Worm (Caenorhabditis elegans) whole organism, L1 larva: ENCODE results near the gene vha-1.

Source experiments
- aly-2 ChIP-seq: fragments of 150-350 bp; optimal IDR thresholded peaks from 2 replicates; lab custom pipeline; 2014; ENCODE audit warnings: missing biosample characterization, missing genetic modification characterization
- ceh-82 ChIP-seq, 3 experiments: fragments of 150-350 bp in 1 of 3; sonication (generic microtip) in 2 of 3; optimal IDR thresholded peaks; 2 replicates each; lab custom pipeline; 2014 to 2017; ENCODE audit warnings: missing biosample characterization in 3 of 3, missing genetic modification characterization in 3 of 3
- egl-13 ChIP-seq: sonication (generic microtip); optimal IDR thresholded peaks from 2 replicates; lab custom pipeline; 2016; ENCODE audit warnings: missing genotype, missing genetic modification reagents, missing genetic modification characterization, missing compliant biosample characterization
- isw-1 ChIP-seq: fragments of 200-800 bp; sonication (Bioruptor generic); IDR thresholded peaks from 2 replicates; pipeline ENCODE4 v1.3.6; 2022; ENCODE audit warnings: missing genetic modification characterization, missing compliant biosample characterization
- lin-13 ChIP-seq: fragments of 150-350 bp; optimal IDR thresholded peaks from 2 replicates; lab custom pipeline; 2014; ENCODE audit warnings: missing biosample characterization, missing genetic modification reagents, missing genetic modification characterization
- mep-1 ChIP-seq: fragments of 150-350 bp; optimal IDR thresholded peaks from 2 replicates; lab custom pipeline; 2014; ENCODE audit warnings: missing biosample characterization, missing genetic modification characterization
- skn-1 ChIP-seq: fragments of 150-350 bp; optimal IDR thresholded peaks from 2 replicates; lab custom pipeline; 2014; ENCODE audit warnings: missing biosample characterization, missing genetic modification characterization
- tbx-2 ChIP-seq: sonication (generic microtip); optimal IDR thresholded peaks from 2 replicates; lab custom pipeline; 2016; ENCODE audit warnings: missing genetic modification characterization, missing compliant biosample characterization

DNA sequence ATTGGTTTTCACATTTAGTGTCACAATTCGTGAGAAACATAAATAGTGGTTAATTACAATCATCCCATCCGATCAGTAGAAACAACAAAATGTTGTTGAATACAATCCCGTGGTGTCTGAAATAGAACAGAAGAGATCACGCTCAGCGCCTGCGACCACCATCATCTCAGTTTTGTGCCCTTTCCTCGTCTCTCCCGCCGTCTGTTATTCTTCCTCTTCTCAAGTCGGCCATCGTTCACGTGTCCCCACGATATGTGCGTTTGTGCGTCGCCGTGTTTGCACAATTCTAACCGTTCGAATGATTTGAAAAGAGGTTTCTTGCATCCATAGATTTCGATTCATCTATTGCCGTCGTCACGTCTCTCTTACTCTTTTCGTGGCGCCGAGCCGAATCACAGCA, 37.7 kb downstream of the vha-1 start, which contains the start of gene panl-3:
- TF ChIP-seq ceh-82 (tag; optimal IDR thresholded peaks at IDR 0.05; lab: Kevin White, UChicago) (peak; percentile 10 to 57 (median 38)), mep-1 (tag; lab: Kevin White, UChicago) (peak; percentile 93), isw-1 (GFP tag; lab: Robert Waterston, UW) (no peak), skn-1 (peak; percentile 30), aly-2 (tag; lab: Kevin White, UChicago) (no peak), egl-13 (tag; lab: Kevin White, UChicago) (no peak), lin-13 (GFP tag; lab: Kevin White, UChicago) (peak; percentile 39), tbx-2 (tag; lab: Kevin White, UChicago) (peak; percentile 86)
